Fruit fly (Drosophila melanogaster): Measurements from ENCODE around the gene Doc3.

- TF ChIP-seq CG8478 (optimal IDR thresholded peaks at IDR 0.05) (no peak), CTCF (optimal IDR thresholded peaks at IDR 0.05) (peak in 1 of 2 experiments; percentile 47)
Observed at dm6 chr3L:8986582-8986981, 18.4 kb upstream of the Doc3 start, which contains the start of gene CG5068.
